Worm (Caenorhabditis elegans): ENCODE measurements around the gene C30A5.10.

Gene C30A5.10

ce11 chrIII:8235880-8236279 is 26.2 kb upstream of the C30A5.10 start, which contains the start of gene C02F5.5:
Gene C02F5.5 (plus strand): TSS chrIII:8236180.
- TF ChIP-seq nhr-23 (tag; optimal IDR thresholded peaks at IDR 0.05) (no peak), elt-1 (tag; optimal IDR thresholded peaks at IDR 0.05) (no peak), nhr-12 (tag; optimal IDR thresholded peaks at IDR 0.05) (no peak), nhr-76 (tag; optimal IDR thresholded peaks at IDR 0.05) (no peak), nfya-1 (tag; optimal IDR thresholded peaks at IDR 0.05; ENCODE audit: insufficient read depth) (no peak), ztf-4 (tag; optimal IDR thresholded peaks at IDR 0.05) (no peak), unc-39 (tag; optimal IDR thresholded peaks at IDR 0.05) (no peak)

- TF ChIP-seq unc-62 (GFP tag; optimal IDR thresholded peaks at IDR 0.05): no peak
- peak; percentile 4 for TF ChIP-seq nhr-23 (tag; optimal IDR thresholded peaks at IDR 0.05)
Observed at ce11 chrIII:8235358-8235757, 25.7 kb upstream of the C30A5.10 start, which contains the start of gene C02F5.14. Gene C02F5.14 (minus strand): TSS chrIII:8235514.

ce11 chrIII:8232634-8233033 is 23.0 kb upstream of the C30A5.10 start, which contains the start of gene henn-1:
Gene henn-1 (plus strand): TSS chrIII:8232651.
- peak; percentile 29 for TF ChIP-seq nhr-23 (tag; optimal IDR thresholded peaks at IDR 0.05)
- no peak for TF ChIP-seq nhr-11 (tag; optimal IDR thresholded peaks at IDR 0.05)
- peak; percentile 28 for TF ChIP-seq pha-4 (tag; optimal IDR thresholded peaks at IDR 0.05)
- TF ChIP-seq elt-2 (tag; optimal IDR thresholded peaks at IDR 0.05): no peak

ce11 chrIII:8229480-8229879 is 19.8 kb upstream of the C30A5.10 start:
- TF ChIP-seq nfya-1 (tag; optimal IDR thresholded peaks at IDR 0.05; ENCODE audit: insufficient read depth) (peak; percentile 12), nhr-11 (tag; optimal IDR thresholded peaks at IDR 0.05) (peak; percentile 32), ama-1 (optimal IDR thresholded peaks at IDR 0.05) (no peak)

ce11 chrIII:8228916-8229315 is 19.2 kb upstream of the C30A5.10 start:
- TF ChIP-seq nhr-25 (tag; optimal IDR thresholded peaks at IDR 0.05): peak; percentile 48
- TF ChIP-seq egl-5 (tag; optimal IDR thresholded peaks at IDR 0.05): peak; percentile 25
- no peak for TF ChIP-seq pha-4 (tag; optimal IDR thresholded peaks at IDR 0.05)
- TF ChIP-seq nhr-23 (tag; optimal IDR thresholded peaks at IDR 0.05): peak; percentile 2
- no peak for TF ChIP-seq daf-12 (tag; optimal IDR thresholded peaks at IDR 0.05)

- TF ChIP-seq nhr-43 (tag; optimal IDR thresholded peaks at IDR 0.05; ENCODE audit: poor library complexity, severe bottlenecking) (peak; percentile 63), nhr-28 (tag; optimal IDR thresholded peaks at IDR 0.05) (no peak), hmg-11 (tag; optimal IDR thresholded peaks at IDR 0.05) (peak; percentile 94), nhr-11 (tag; optimal IDR thresholded peaks at IDR 0.05) (no peak), elt-3 (tag; optimal IDR thresholded peaks at IDR 0.05) (no peak), snpc-4 (tag; optimal IDR thresholded peaks at IDR 0.05) (peak; percentile 64), eor-1 (tag; optimal IDR thresholded peaks at IDR 0.05) (no peak), egl-27 (tag; optimal IDR thresholded peaks at IDR 0.05) (no peak), ceh-82 (tag; optimal IDR thresholded peaks at IDR 0.05) (no peak), elt-1 (tag; optimal IDR thresholded peaks at IDR 0.05) (peak; percentile 36), tbx-2 (tag; optimal IDR thresholded peaks at IDR 0.05) (peak; percentile 20), lsy-12 (tag; optimal IDR thresholded peaks at IDR 0.05) (peak; percentile 74), mml-1 (tag; optimal IDR thresholded peaks at IDR 0.05) (no peak), unc-62 (GFP tag; optimal IDR thresholded peaks at IDR 0.05) (peak; percentile 38), lin-15B (tag; optimal IDR thresholded peaks at IDR 0.05) (peak; percentile 73), lin-39 (tag; optimal IDR thresholded peaks at IDR 0.05) (peak; percentile 64), pha-4 (tag; optimal IDR thresholded peaks at IDR 0.05) (peak; percentile 87), nhr-25 (tag; optimal IDR thresholded peaks at IDR 0.05) (peak; percentile 26), ceh-28 (tag; optimal IDR thresholded peaks at IDR 0.05) (peak; percentile 33), nhr-237 (tag; optimal IDR thresholded peaks at IDR 0.05) (no peak), daf-12 (tag; optimal IDR thresholded peaks at IDR 0.05) (no peak), nhr-23 (tag; optimal IDR thresholded peaks at IDR 0.05) (peak; percentile 52), mdl-1 (tag; optimal IDR thresholded peaks at IDR 0.05) (peak; percentile 59), R02D3.7 (tag; optimal IDR thresholded peaks at IDR 0.05) (peak; percentile 33), nfya-1 (tag; optimal IDR thresholded peaks at IDR 0.05; ENCODE audit: insufficient read depth) (peak; percentile 92), fos-1 (tag; optimal IDR thresholded peaks at IDR 0.05) (no peak), egl-5 (tag; optimal IDR thresholded peaks at IDR 0.05) (peak; percentile 84), fkh-2 (tag; optimal IDR thresholded peaks at IDR 0.05) (no peak), jun-1 (tag; optimal IDR thresholded peaks at IDR 0.05) (peak; percentile 93), elt-2 (tag; optimal IDR thresholded peaks at IDR 0.05) (peak; percentile 66), nhr-67 (tag; optimal IDR thresholded peaks at IDR 0.05) (no peak), fkh-10 (GFP tag; optimal IDR thresholded peaks at IDR 0.05) (peak; percentile 47), nhr-77 (tag; optimal IDR thresholded peaks at IDR 0.05) (no peak), pqm-1 (tag; optimal IDR thresholded peaks at IDR 0.05) (peak; percentile 55), sea-2 (GFP tag; optimal IDR thresholded peaks at IDR 0.05) (no peak), ztf-4 (tag; optimal IDR thresholded peaks at IDR 0.05) (peak; percentile 12), zag-1 (tag; optimal IDR thresholded peaks at IDR 0.05) (no peak)
Observed at ce11 chrIII:8227511-8227910, 17.8 kb upstream of the C30A5.10 start, which contains the start of gene fbxl-1. Gene fbxl-1 (plus strand): TSS chrIII:8227830.
